Fruit fly (Drosophila melanogaster) whole organism, wandering third instar larva: Measurements from ENCODE around the gene Cht6.

Experiments used
- Abd-B ChIP-seq: fragments of >200 bp; optimal IDR thresholded peaks from 2 replicates; lab custom pipeline; 2017; ENCODE audit warnings: missing biosample characterization, missing genetic modification characterization
- CG32264 ChIP-seq: fragments of 200-800 bp; sonication (Bioruptor generic); optimal IDR thresholded peaks from 2 replicates; lab custom pipeline; 2016; ENCODE audit warnings: missing biosample characterization, missing genetic modification characterization
- Dfd ChIP-seq: fragments of >200 bp; optimal IDR thresholded peaks from 2 replicates; lab custom pipeline; 2017; ENCODE audit warnings: missing biosample characterization, missing genetic modification characterization
- Dif ChIP-seq: fragments of 200-275, 200-300 bp; sonication (Bioruptor generic); optimal IDR thresholded peaks from 2 replicates; lab custom pipeline; 2018; ENCODE audit warnings: missing biosample characterization, missing genetic modification characterization; ENCODE audit not compliant: partially characterized antibody
- GATAd ChIP-seq: sonication (Bioruptor generic); optimal IDR thresholded peaks from 2 replicates; lab custom pipeline; 2016; ENCODE audit warnings: missing biosample characterization, missing genetic modification characterization
- HLH106 ChIP-seq: fragments of 200-800 bp; optimal IDR thresholded peaks from 3 replicates; lab custom pipeline; 2019; ENCODE audit warnings: missing biosample characterization, mild to moderate bottlenecking, missing genetic modification characterization, moderate library complexity
- Hnf4 ChIP-seq: fragments of 200-800 bp; sonication (Bioruptor generic); optimal IDR thresholded peaks from 2 replicates; lab custom pipeline; 2016; ENCODE audit warnings: missing biosample characterization, mild to moderate bottlenecking, missing genetic modification characterization
- Jra ChIP-seq: sonication (Bioruptor generic); optimal IDR thresholded peaks from 2 replicates; lab custom pipeline; 2016; ENCODE audit warnings: missing biosample characterization, missing genetic modification characterization
- Mio ChIP-seq: sonication (Bioruptor generic); optimal IDR thresholded peaks from 2 replicates; lab custom pipeline; 2016; ENCODE audit warnings: missing biosample characterization, missing genetic modification characterization
- N ChIP-seq: fragments of >200 bp; optimal IDR thresholded peaks from 2 replicates; lab custom pipeline; 2018; ENCODE audit warnings: missing biosample characterization, missing external identifiers, missing genetic modification characterization
- OdsH ChIP-seq: fragments of 200-800 bp; sonication (Bioruptor generic); optimal IDR thresholded peaks from 2 replicates; lab custom pipeline; 2016; ENCODE audit warnings: missing biosample characterization, mild to moderate bottlenecking, missing genetic modification characterization
- Sp1 ChIP-seq: fragments of 200-800 bp; sonication (Bioruptor generic); optimal IDR thresholded peaks from 3 replicates; lab custom pipeline; 2019; ENCODE audit warnings: missing biosample characterization, mild to moderate bottlenecking, missing genetic modification characterization, moderate library complexity
- Vsx2 ChIP-seq: fragments of 200-300, 225-300 bp; sonication (Bioruptor generic); optimal IDR thresholded peaks from 2 replicates; lab custom pipeline; 2018; ENCODE audit warnings: missing biosample characterization, missing genetic modification characterization; ENCODE audit not compliant: partially characterized antibody
- br ChIP-seq: fragments of 200-800 bp; sonication (Bioruptor generic); optimal IDR thresholded peaks from 2 replicates; lab custom pipeline; 2016; ENCODE audit warnings: missing biosample characterization, missing genetic modification characterization
- dmrt93B ChIP-seq: fragments of 200-800 bp; sonication (Bioruptor generic); optimal IDR thresholded peaks from 2 replicates; lab custom pipeline; 2018; ENCODE audit warnings: missing biosample characterization, mild to moderate bottlenecking, missing genetic modification characterization
- dsf ChIP-seq: sonication (Bioruptor generic); optimal IDR thresholded peaks from 2 replicates; lab custom pipeline; 2016; ENCODE audit warnings: missing biosample characterization, missing genetic modification characterization, borderline replicate concordance
- ey ChIP-seq: fragments of 200-800 bp; sonication (Bioruptor generic); optimal IDR thresholded peaks from 2 replicates; lab custom pipeline; 2016; ENCODE audit warnings: missing biosample characterization, missing genetic modification characterization
- foxo ChIP-seq, 2 experiments: fragments of 200-800 bp; sonication (Bioruptor generic); optimal IDR thresholded peaks; 2 replicates in 1 of 2; 3 replicates in 1 of 2; lab custom pipeline; 2016 to 2017; ENCODE audit warnings: missing biosample characterization in 2 of 2, missing genetic modification characterization in 2 of 2
- fru ChIP-seq: fragments of 200-800 bp; sonication (Bioruptor generic); optimal IDR thresholded peaks from 3 replicates; lab custom pipeline; 2016; ENCODE audit warnings: missing biosample characterization, mild to moderate bottlenecking, missing genetic modification characterization
- h ChIP-seq: fragments of 200-800 bp; sonication (Bioruptor generic); optimal IDR thresholded peaks from 3 replicates; lab custom pipeline; 2016; ENCODE audit warnings: missing biosample characterization, mild to moderate bottlenecking, missing genetic modification characterization
- jim ChIP-seq: fragments of 175-275, 200-325 bp; sonication (Bioruptor generic); optimal IDR thresholded peaks from 2 replicates; lab custom pipeline; 2016; ENCODE audit warnings: missing biosample characterization, mild to moderate bottlenecking, missing genetic modification characterization
- lola ChIP-seq: fragments of >200 bp; optimal IDR thresholded peaks from 2 replicates; lab custom pipeline; 2017; ENCODE audit warnings: missing biosample characterization, missing genetic modification characterization
- pan ChIP-seq: fragments of >200 bp; optimal IDR thresholded peaks from 2 replicates; lab custom pipeline; 2017
- psq ChIP-seq: fragments of 200-800 bp; sonication (Bioruptor generic); optimal IDR thresholded peaks from 3 replicates; lab custom pipeline; 2017; ENCODE audit warnings: missing biosample characterization, mild to moderate bottlenecking, missing genetic modification characterization, moderate library complexity
- rgr ChIP-seq: fragments of 200-800 bp; sonication (Bioruptor generic); optimal IDR thresholded peaks from 3 replicates; lab custom pipeline; 2016; ENCODE audit warnings: missing biosample characterization, mild to moderate bottlenecking, missing genetic modification characterization
- sage ChIP-seq: fragments of 200-800 bp; sonication (Bioruptor generic); optimal IDR thresholded peaks from 2 replicates; lab custom pipeline; 2016; ENCODE audit warnings: missing biosample characterization, mild to moderate bottlenecking, missing genetic modification characterization
- sv ChIP-seq: fragments of 200-800 bp; sonication (Bioruptor generic); optimal IDR thresholded peaks from 3 replicates; lab custom pipeline; 2016; ENCODE audit warnings: missing biosample characterization, missing genetic modification characterization
- tai ChIP-seq: sonication (Bioruptor generic); optimal IDR thresholded peaks from 2 replicates; lab custom pipeline; 2016; ENCODE audit warnings: missing biosample characterization, missing genetic modification characterization
- usp ChIP-seq: fragments of >200 bp; optimal IDR thresholded peaks from 2 replicates; lab custom pipeline; 2017; ENCODE audit warnings: missing biosample characterization, missing genetic modification characterization
- woc ChIP-seq: sonication (Bioruptor generic); optimal IDR thresholded peaks from 2 replicates; lab custom pipeline; 2016; ENCODE audit warnings: missing biosample characterization, mild to moderate bottlenecking, missing genetic modification characterization

Gene Cht6

DNA sequence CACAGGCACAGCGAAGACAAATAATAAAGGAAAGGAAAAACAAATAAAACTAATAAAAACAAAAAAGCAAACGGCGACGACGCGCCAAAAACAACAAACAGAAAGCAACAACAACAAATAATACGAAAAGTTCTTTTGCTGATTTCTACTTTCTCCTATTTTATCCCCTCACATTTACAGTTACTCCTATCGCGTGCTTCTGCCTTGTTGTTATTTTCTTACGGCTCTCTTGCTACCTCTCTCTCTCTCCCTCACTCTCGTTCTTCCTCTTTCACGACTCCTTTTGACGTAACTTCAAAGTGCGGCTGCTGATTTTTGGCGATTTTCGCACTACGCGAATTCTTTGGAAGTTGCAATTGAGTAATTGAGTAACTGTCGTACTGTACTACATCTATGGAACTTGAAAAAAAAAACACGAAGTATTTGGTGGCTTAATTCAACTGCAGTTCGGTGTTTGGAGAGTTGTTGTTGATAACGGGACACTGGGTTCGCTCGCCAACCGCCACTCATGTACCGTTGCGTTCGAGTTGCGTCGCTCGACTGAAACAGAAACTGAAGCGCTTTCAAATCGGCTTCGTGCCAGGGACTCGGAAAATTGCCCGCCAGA lies 53.8 kb downstream of the Cht6 start, which contains the start of gene CG15312:
Gene CG15312 (minus strand): TSS at position 544 of the 607 bp plus-strand sequence.
- no peak for TF ChIP-seq Sp1 (GFP tag; lab: Kevin White, UChicago)
- TF ChIP-seq rgr (GFP tag; lab: Kevin White, UChicago), result no peak
- TF ChIP-seq lola, result no peak
- TF ChIP-seq fru, result no peak
- no peak for TF ChIP-seq CG32264 (GFP tag; lab: Kevin White, UChicago)
- TF ChIP-seq jim (GFP tag; lab: Kevin White, UChicago), result no peak
- TF ChIP-seq OdsH (GFP tag; lab: Kevin White, UChicago), result no peak
- TF ChIP-seq sage (GFP tag; lab: Kevin White, UChicago), result no peak
- no peak for TF ChIP-seq Jra (GFP tag; lab: Kevin White, UChicago)
- TF ChIP-seq dsf, result no peak
- TF ChIP-seq pan (lab: Kevin White, UChicago), result no peak
- TF ChIP-seq Dfd (GFP tag; lab: Kevin White, UChicago), result no peak
- TF ChIP-seq sv, result no peak
- TF ChIP-seq h (GFP tag; lab: Kevin White, UChicago), result no peak
- TF ChIP-seq GATAd, result no peak

DNA sequence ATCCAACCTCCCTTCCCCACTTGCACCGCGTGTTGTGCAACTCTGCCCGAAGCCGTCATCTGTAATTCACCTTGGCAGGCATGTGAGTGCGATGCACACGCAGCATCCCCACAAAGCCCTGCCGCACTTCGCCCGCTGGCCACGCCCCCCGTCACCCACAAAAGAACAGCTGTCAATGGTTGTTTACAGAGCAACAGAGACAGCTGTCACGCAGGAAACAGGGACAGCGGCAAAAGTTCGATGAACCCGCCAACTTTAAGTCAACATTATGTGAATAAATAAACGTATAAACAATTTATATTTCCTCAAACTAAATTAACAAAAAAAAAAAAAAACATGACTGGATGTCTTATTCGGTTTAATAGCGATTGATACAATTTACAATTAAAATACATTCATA lies 54.9 kb downstream of the Cht6 start:
- TF ChIP-seq Dif (GFP tag; lab: Kevin White, UChicago), result no peak
- no peak for TF ChIP-seq OdsH (GFP tag; lab: Kevin White, UChicago)
- no peak for TF ChIP-seq dsf
- TF ChIP-seq N (GFP tag; lab: Kevin White, UChicago), result no peak
- no peak for TF ChIP-seq Mio (GFP tag; lab: Kevin White, UChicago)
- TF ChIP-seq ey (GFP tag; lab: Kevin White, UChicago), result no peak
- no peak for TF ChIP-seq GATAd
- TF ChIP-seq br (GFP tag; lab: Kevin White, UChicago), result no peak
- no peak for TF ChIP-seq Hnf4 (GFP tag; lab: Kevin White, UChicago)
- TF ChIP-seq sv, result no peak
- no peak for TF ChIP-seq usp (GFP tag; lab: Kevin White, UChicago)
- no peak for TF ChIP-seq Abd-B
- no peak for TF ChIP-seq pan (lab: Kevin White, UChicago)
- no peak for TF ChIP-seq psq
- TF ChIP-seq dmrt93B (GFP tag; lab: Kevin White, UChicago), result no peak
- TF ChIP-seq woc (GFP tag; lab: Kevin White, UChicago), result no peak
- TF ChIP-seq h (GFP tag; lab: Kevin White, UChicago), result no peak
- TF ChIP-seq, all 38 proteins: peak for 0

DNA sequence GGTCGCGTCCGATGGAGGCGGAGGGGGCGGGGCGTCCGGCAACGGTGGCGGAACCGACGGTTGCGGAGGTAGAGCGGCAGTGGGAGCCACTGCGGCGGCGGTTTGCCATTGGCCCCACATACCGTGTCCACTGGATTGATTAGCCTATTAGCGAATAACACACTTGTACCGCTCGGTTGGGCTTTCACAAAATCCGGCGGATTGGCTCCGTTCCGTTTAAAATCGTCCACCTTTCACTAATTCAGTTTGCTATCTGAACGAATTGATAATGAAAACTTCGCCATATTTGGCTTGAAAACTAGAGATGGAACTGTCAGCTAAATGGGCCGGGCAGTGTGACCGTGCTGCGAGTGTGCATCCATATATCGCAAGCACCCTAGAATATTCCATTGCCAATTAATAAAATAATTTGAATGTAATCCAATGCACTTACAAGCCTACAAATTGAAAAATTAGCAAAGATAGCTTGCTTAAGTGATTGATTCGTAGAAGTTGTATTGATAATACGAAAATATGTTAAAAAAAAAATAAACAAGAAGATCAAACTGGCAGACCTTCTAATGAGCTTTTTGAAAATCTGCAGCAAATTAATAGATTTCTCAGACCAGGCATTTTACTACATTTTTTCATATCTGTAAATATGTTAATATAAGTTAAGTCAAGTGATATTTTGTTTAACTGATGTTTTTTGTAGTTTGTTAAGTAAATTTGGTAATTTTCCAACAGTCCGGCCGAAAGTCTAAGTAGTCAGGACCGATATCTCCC lies 65.7 kb downstream of the Cht6 start, which contains the start of gene ZAP3:
Gene ZAP3 (minus strand): TSS at position 308 of the 765 bp plus-strand sequence.
- TF ChIP-seq ey (GFP tag; lab: Kevin White, UChicago) (no peak), Hnf4 (GFP tag; lab: Kevin White, UChicago) (no peak), dmrt93B (GFP tag; lab: Kevin White, UChicago) (no peak), foxo (GFP tag; optimal IDR thresholded peaks at IDR 0.05; lab: Kevin White, UChicago) (no peak), HLH106 (no peak), br (GFP tag; lab: Kevin White, UChicago) (no peak), OdsH (GFP tag; lab: Kevin White, UChicago) (no peak), tai (GFP tag; lab: Kevin White, UChicago) (no peak), Vsx2 (GFP tag; lab: Kevin White, UChicago) (no peak), jim (GFP tag; lab: Kevin White, UChicago) (no peak), sage (GFP tag; lab: Kevin White, UChicago) (no peak)

DNA sequence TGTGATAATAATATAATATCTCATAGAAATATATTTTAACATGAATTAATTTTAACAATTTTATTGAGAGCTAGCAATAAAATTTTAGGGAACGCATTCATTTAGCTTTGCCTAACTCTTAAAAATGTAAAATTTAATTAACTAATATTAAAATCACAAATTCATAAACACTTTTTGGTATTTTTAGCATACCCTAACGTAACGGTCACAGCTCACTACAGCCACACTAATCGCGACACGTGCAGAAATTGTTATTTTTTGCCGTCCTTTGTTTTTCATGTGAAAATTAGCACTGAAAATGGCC lies 66.3 kb downstream of the Cht6 start, which contains the start of gene CG2972:
Gene CG2972 (plus strand): TSS at position 205 of the 304 bp plus-strand sequence.
- TF ChIP-seq Dfd (GFP tag; lab: Kevin White, UChicago), result no peak
- TF ChIP-seq dmrt93B (GFP tag; lab: Kevin White, UChicago), result no peak
- TF ChIP-seq N (GFP tag; lab: Kevin White, UChicago), result no peak
- TF ChIP-seq jim (GFP tag; lab: Kevin White, UChicago), result no peak
- TF ChIP-seq usp (GFP tag; lab: Kevin White, UChicago), result no peak
- TF ChIP-seq OdsH (GFP tag; lab: Kevin White, UChicago), result no peak
- no peak for TF ChIP-seq pan (lab: Kevin White, UChicago)
- TF ChIP-seq Sp1 (GFP tag; lab: Kevin White, UChicago), result no peak
- TF ChIP-seq CG32264 (GFP tag; lab: Kevin White, UChicago), result no peak
